Worm (Caenorhabditis elegans): ENCODE results near the gene glb-27.

DNA sequence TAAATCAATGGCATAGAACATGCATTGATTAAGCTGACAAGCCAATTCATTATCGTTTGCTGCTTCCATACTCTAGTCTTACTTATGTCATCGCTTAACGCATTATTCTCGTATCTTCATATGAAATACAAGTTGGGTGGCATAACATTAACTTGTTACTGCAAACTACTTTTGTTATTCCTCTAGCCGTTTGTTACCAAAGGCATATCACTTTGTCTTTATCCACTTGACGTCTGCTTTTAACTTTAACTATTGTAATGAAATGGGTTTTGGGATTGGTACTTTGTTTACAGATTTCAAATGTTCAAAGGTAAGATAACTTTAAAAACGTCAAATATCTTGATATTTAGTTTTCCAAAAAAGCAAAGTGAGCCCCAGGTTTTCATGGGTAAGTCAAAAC, 20.0 kb downstream of the glb-27 start, which contains the start of gene W01C9.2:
- TF ChIP-seq snpc-4 (tag; optimal IDR thresholded peaks at IDR 0.05) (no peak), pqm-1 (tag; optimal IDR thresholded peaks at IDR 0.05) (no peak), pax-3 (tag; optimal IDR thresholded peaks at IDR 0.05) (no peak), dpl-1 (GFP tag; optimal IDR thresholded peaks at IDR 0.05) (no peak), sptf-1 (tag; optimal IDR thresholded peaks at IDR 0.05) (no peak), nhr-90 (tag; optimal IDR thresholded peaks at IDR 0.05; ENCODE audit: poor library complexity) (no peak), ztf-4 (tag; optimal IDR thresholded peaks at IDR 0.05) (no peak), irx-1 (tag; optimal IDR thresholded peaks at IDR 0.05) (no peak), alr-1 (tag; optimal IDR thresholded peaks at IDR 0.05; ENCODE audit: borderline replicate concordance) (no peak), ama-1 (optimal IDR thresholded peaks at IDR 0.05) (no peak), nhr-237 (tag; optimal IDR thresholded peaks at IDR 0.05) (no peak), C04F5.9 (tag; optimal IDR thresholded peaks at IDR 0.05) (no peak), unc-86 (tag; optimal IDR thresholded peaks at IDR 0.05) (no peak), egl-13 (tag; optimal IDR thresholded peaks at IDR 0.05) (no peak)
